Fruit fly (Drosophila melanogaster): Measurements from ENCODE around the gene pigeon.

dm6 chr2L:19159552-19160406, 26.1 kb upstream of the pigeon start:
- TF ChIP-seq org-1 (GFP tag; optimal IDR thresholded peaks at IDR 0.05) (no peak), gsb-n (tag; optimal IDR thresholded peaks at IDR 0.05) (no peak), emc (GFP tag; optimal IDR thresholded peaks at IDR 0.05) (no peak), PHDP (tag; optimal IDR thresholded peaks at IDR 0.05) (no peak), Lpt (GFP tag; optimal IDR thresholded peaks at IDR 0.05) (no peak), Vsx1 (GFP tag; optimal IDR thresholded peaks at IDR 0.05) (no peak)
